Worm (Caenorhabditis elegans): ENCODE measurements around the gene sulp-2.

Gene sulp-2

DNA sequence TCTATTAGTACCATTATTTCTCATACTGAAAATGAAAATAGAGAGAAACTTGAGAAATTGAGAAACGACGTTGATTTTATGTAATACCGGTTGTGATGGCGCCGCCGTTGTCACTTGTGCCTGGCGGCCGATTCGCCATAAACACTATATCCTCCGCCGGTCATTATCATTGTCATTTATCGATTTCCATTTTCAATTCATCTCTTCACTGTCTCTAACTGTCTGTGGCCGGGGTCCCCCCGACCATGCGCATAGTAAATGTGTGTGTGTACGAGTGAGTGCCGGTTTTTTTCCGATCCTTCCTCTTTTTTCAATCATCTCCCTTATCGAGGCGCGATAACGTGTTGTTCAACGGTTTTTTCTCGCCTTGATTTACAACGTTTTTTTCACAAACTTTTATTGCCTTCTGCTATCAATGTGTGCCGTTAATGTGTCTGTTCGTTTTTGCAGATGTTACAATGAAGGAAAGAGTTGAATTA is 4.2 kb upstream of the sulp-2 start, which contains the start of gene F14D12.1 (continued):
- TF ChIP-seq lsy-2 (tag; optimal IDR thresholded peaks at IDR 0.05) (peak in 1 of 2 experiments; percentile 31), dsc-1 (tag; optimal IDR thresholded peaks at IDR 0.05) (no peak), snu-23 (GFP tag; optimal IDR thresholded peaks at IDR 0.05) (peak; percentile 52), zag-1 (tag; optimal IDR thresholded peaks at IDR 0.05) (no peak), egl-27 (tag; optimal IDR thresholded peaks at IDR 0.05) (no peak), nhr-90 (tag; optimal IDR thresholded peaks at IDR 0.05; ENCODE audit: poor library complexity) (peak; percentile 50), isw-1 (GFP tag; IDR thresholded peaks at IDR 0.05) (no peak), grh-1 (GFP tag; IDR thresholded peaks at IDR 0.05) (0 out of 2 replicates have a peak, but pooled peaks have one; percentile 30), lin-35 (GFP tag; optimal IDR thresholded peaks at IDR 0.05) (peak in 1 of 2 experiments; percentile 49), lir-3 (tag; optimal IDR thresholded peaks at IDR 0.05; ENCODE audit: poor library complexity) (no peak), ceh-88 (GFP tag; IDR thresholded peaks at IDR 0.05) (no peak), aha-1 (tag; optimal IDR thresholded peaks at IDR 0.05) (no peak), nhr-237 (tag; optimal IDR thresholded peaks at IDR 0.05) (no peak), fos-1 (tag; optimal IDR thresholded peaks at IDR 0.05) (no peak), elt-2 (tag; optimal IDR thresholded peaks at IDR 0.05) (no peak), ceh-8 (GFP tag; optimal IDR thresholded peaks at IDR 0.05) (no peak), unc-30 (tag; optimal IDR thresholded peaks at IDR 0.05) (no peak), lin-13 (GFP tag; optimal IDR thresholded peaks at IDR 0.05) (no peak), C16A3.4 (tag; optimal IDR thresholded peaks at IDR 0.05) (no peak), ztf-11 (tag; optimal IDR thresholded peaks at IDR 0.05) (no peak), lin-15B (tag; optimal IDR thresholded peaks at IDR 0.05) (no peak), ztf-4 (tag; optimal IDR thresholded peaks at IDR 0.05) (peak; percentile 11), blmp-1 (tag; optimal IDR thresholded peaks at IDR 0.05) (peak; percentile 79), nhr-77 (tag; optimal IDR thresholded peaks at IDR 0.05) (no peak), ets-5 (GFP tag; IDR thresholded peaks at IDR 0.05) (no peak), egl-13 (tag; optimal IDR thresholded peaks at IDR 0.05) (no peak), hpl-2 (GFP tag; optimal IDR thresholded peaks at IDR 0.05) (no peak), nhr-12 (tag; optimal IDR thresholded peaks at IDR 0.05) (no peak), unc-86 (tag; optimal IDR thresholded peaks at IDR 0.05) (no peak), mdl-1 (tag; optimal IDR thresholded peaks at IDR 0.05) (peak in 1 of 2 experiments; percentile 40), xbp-1 (tag; optimal IDR thresholded peaks at IDR 0.05) (no peak), swsn-7 (tag; optimal IDR thresholded peaks at IDR 0.05) (no peak), nhr-84 (tag; optimal IDR thresholded peaks at IDR 0.05) (no peak), mef-2 (tag; optimal IDR thresholded peaks at IDR 0.05) (no peak), mep-1 (tag; optimal IDR thresholded peaks at IDR 0.05) (no peak), efl-3 (GFP tag; optimal IDR thresholded peaks at IDR 0.05) (no peak), snpc-4 (tag; optimal IDR thresholded peaks at IDR 0.05) (no peak), nhr-19 (GFP tag; conservative IDR thresholded peaks at IDR 0.05) (peak; percentile 40), fkh-8 (tag; optimal IDR thresholded peaks at IDR 0.05) (no peak), ces-1 (GFP tag; optimal IDR thresholded peaks at IDR 0.05) (no peak), nhr-47 (tag; optimal IDR thresholded peaks at IDR 0.05) (no peak), aly-2 (tag; optimal IDR thresholded peaks at IDR 0.05) (no peak)

DNA sequence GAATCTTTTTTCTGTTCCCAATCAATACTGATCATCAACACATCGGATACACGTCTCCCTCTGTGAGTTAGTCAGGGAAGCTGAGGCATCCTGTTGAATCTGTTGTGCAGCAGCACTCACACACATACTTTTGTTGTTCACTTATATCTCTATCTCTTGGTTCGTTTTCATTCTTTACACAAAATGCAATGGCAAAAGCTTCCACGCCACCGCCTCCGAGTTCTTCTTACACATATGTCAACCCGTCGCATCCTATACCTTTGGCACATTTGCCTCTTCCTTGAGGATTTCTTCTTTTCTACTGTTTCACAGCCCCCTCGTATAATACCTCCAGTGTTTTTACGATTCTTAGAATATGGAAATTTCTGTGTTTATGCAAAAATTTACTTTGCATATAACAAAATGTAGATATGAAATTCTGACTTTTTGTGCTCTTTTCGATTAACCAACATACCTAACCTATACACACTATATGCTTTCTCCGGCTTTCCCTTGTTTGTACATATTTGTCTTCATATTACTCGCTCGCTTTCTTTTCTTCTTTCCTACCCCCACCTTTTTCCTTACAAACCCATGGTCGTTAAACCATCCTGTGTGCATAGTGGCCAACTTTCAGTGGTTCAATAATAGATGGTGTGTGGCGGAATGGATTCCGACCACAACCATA is 6.5 kb downstream of the sulp-2 start, which contains the start of gene unc-97:
unc-97 (plus strand) TSS at position 617 of the 667 bp plus-strand sequence.
- no peak for TF ChIP-seq zag-1 (tag; optimal IDR thresholded peaks at IDR 0.05)
- TF ChIP-seq dsc-1 (tag; optimal IDR thresholded peaks at IDR 0.05) = peak; percentile 33
- TF ChIP-seq efl-3 (GFP tag; optimal IDR thresholded peaks at IDR 0.05) = no peak
- TF ChIP-seq snu-23 (GFP tag; optimal IDR thresholded peaks at IDR 0.05) = peak; percentile 1
- peak; percentile 57 for TF ChIP-seq rnt-1 (tag; optimal IDR thresholded peaks at IDR 0.05)
- peak; percentile 48 for TF ChIP-seq lin-14 (GFP tag; optimal IDR thresholded peaks at IDR 0.05)
- peak; percentile 26 for TF ChIP-seq nhr-71 (tag; optimal IDR thresholded peaks at IDR 0.05)
- TF ChIP-seq pag-3 (tag; optimal IDR thresholded peaks at IDR 0.05; ENCODE audit: borderline replicate concordance, insufficient read depth) = peak; percentile 92

All from whole organism, L1 larva.